Worm (Caenorhabditis elegans) whole organism, L1 larva: ENCODE data around the gene F32H5.1.
A peak's percentile ranks its signal among the peaks of the same experiment; 100 is the strongest.

ENCODE experiments used
- F16B12.6 ChIP-seq: fragments of 150-350 bp; optimal IDR thresholded peaks from 2 replicates; lab custom pipeline; 2014; ENCODE audit warnings: missing biosample characterization, missing genetic modification characterization
- alr-1 ChIP-seq: fragments of 200-800 bp; sonication (Bioruptor generic); optimal IDR thresholded peaks from 2 replicates; lab custom pipeline; 2018; ENCODE audit warnings: borderline replicate concordance, mild to moderate bottlenecking, missing genetic modification characterization, missing compliant biosample characterization
- aly-2 ChIP-seq: fragments of 150-350 bp; optimal IDR thresholded peaks from 2 replicates; lab custom pipeline; 2014; ENCODE audit warnings: missing biosample characterization, missing genetic modification characterization
- blmp-1 ChIP-seq: fragments of 150-350 bp; optimal IDR thresholded peaks from 2 replicates; lab custom pipeline; 2014; ENCODE audit warnings: missing biosample characterization, missing genetic modification characterization
- ceh-63 ChIP-seq: fragments of 200-800 bp; sonication (Bioruptor generic); optimal IDR thresholded peaks from 2 replicates; lab custom pipeline; 2018; ENCODE audit warnings: mild to moderate bottlenecking, missing genetic modification characterization, missing compliant biosample characterization
- dpl-1 ChIP-seq, 3 experiments: fragments of 150-350 bp in 2 of 3; sonication (generic microtip) in 1 of 3; optimal IDR thresholded peaks; 2 replicates each; lab custom pipeline; 2014 to 2017; ENCODE audit warnings: missing biosample characterization in 3 of 3, missing genetic modification characterization in 3 of 3, missing genetic modification reagents in 3 of 3
- dsc-1 ChIP-seq: sonication (generic microtip); optimal IDR thresholded peaks from 2 replicates; lab custom pipeline; 2016; ENCODE audit warnings: mild to moderate bottlenecking, missing genetic modification characterization, missing compliant biosample characterization
- efl-1 ChIP-seq, 4 experiments: fragments of 150-350 bp; optimal IDR thresholded peaks in 3 of 4; peaks in 1 of 4; 1 replicate in 1 of 4; 2 replicates in 3 of 4; lab custom pipeline; 2014; ENCODE audit warnings: missing biosample characterization in 2 of 4, missing genetic modification characterization in 2 of 4, missing genetic modification reagents in 2 of 4
- egl-27 ChIP-seq, 2 experiments: fragments of 150-350 bp in 1 of 2; sonication (generic microtip); optimal IDR thresholded peaks; 3 replicates each; lab custom pipeline; 2017 to 2018; ENCODE audit warnings: missing biosample characterization in 2 of 2, missing genetic modification characterization in 2 of 2, missing genetic modification reagents in 2 of 2
- elt-3 ChIP-seq, 6 experiments: fragments of 150-350 bp in 1 of 6; sonication (generic microtip); optimal IDR thresholded peaks; 2 replicates each; lab custom pipeline; 2017 to 2018; ENCODE audit warnings: missing biosample characterization in 6 of 6, missing genetic modification characterization in 6 of 6, inconsistent platforms in 1 of 6
- fkh-8 ChIP-seq: sonication (generic microtip); optimal IDR thresholded peaks from 2 replicates; lab custom pipeline; 2016; ENCODE audit warnings: mild to moderate bottlenecking, missing genetic modification characterization, missing compliant biosample characterization
- fos-1 ChIP-seq: fragments of 150-350 bp; optimal IDR thresholded peaks from 2 replicates; lab custom pipeline; 2014; ENCODE audit warnings: missing biosample characterization, missing genetic modification characterization
- irx-1 ChIP-seq: sonication (generic microtip); optimal IDR thresholded peaks from 2 replicates; lab custom pipeline; 2016; ENCODE audit warnings: missing genetic modification characterization, missing compliant biosample characterization
- jun-1 ChIP-seq: fragments of 150-350 bp; optimal IDR thresholded peaks from 2 replicates; lab custom pipeline; 2014; ENCODE audit warnings: missing biosample characterization, missing genetic modification reagents, missing genetic modification characterization
- lin-13 ChIP-seq: fragments of 150-350 bp; optimal IDR thresholded peaks from 2 replicates; lab custom pipeline; 2014; ENCODE audit warnings: missing biosample characterization, missing genetic modification reagents, missing genetic modification characterization
- lin-14 ChIP-seq: fragments of 200-800 bp; sonication (Bioruptor generic); optimal IDR thresholded peaks from 2 replicates; lab custom pipeline; 2018; ENCODE audit warnings: mild to moderate bottlenecking, missing genetic modification characterization, moderate library complexity, missing compliant biosample characterization
- lin-35 ChIP-seq, 2 experiments: fragments of 150-350 bp; optimal IDR thresholded peaks; 2 replicates each; lab custom pipeline; 2014; ENCODE audit warnings: missing biosample characterization in 2 of 2, missing genetic modification characterization in 2 of 2, missing genetic modification reagents in 2 of 2
- lsy-2 ChIP-seq, 2 experiments: fragments of 150-350 bp; optimal IDR thresholded peaks; 2 replicates each; lab custom pipeline; 2014; ENCODE audit warnings: missing biosample characterization in 2 of 2, missing genetic modification characterization in 2 of 2
- mdl-1 ChIP-seq, 2 experiments: fragments of 150-350 bp; optimal IDR thresholded peaks; 2 replicates each; lab custom pipeline; 2014 to 2017; ENCODE audit warnings: missing biosample characterization in 2 of 2, missing genetic modification characterization in 2 of 2, inconsistent platforms in 1 of 2
- mef-2 ChIP-seq: fragments of 150-350 bp; optimal IDR thresholded peaks from 2 replicates; lab custom pipeline; 2014; ENCODE audit warnings: missing biosample characterization, missing genetic modification characterization
- mep-1 ChIP-seq: fragments of 150-350 bp; optimal IDR thresholded peaks from 2 replicates; lab custom pipeline; 2014; ENCODE audit warnings: missing biosample characterization, missing genetic modification characterization
- nhr-11 ChIP-seq: fragments of 150-350 bp; optimal IDR thresholded peaks from 2 replicates; lab custom pipeline; 2014; ENCODE audit warnings: missing biosample characterization, missing genetic modification characterization
- nhr-19 ChIP-seq: fragments of 200-800 bp; sonication (Bioruptor generic); conservative IDR thresholded peaks from 2 replicates; pipeline ENCODE4 v1.3.6; 2022; ENCODE audit warnings: missing genetic modification characterization, missing compliant biosample characterization
- nhr-20 ChIP-seq: sonication (generic microtip); optimal IDR thresholded peaks from 2 replicates; lab custom pipeline; 2016; ENCODE audit warnings: mild to moderate bottlenecking, missing genetic modification characterization, missing compliant biosample characterization
- nhr-237 ChIP-seq: fragments of 150-350 bp; optimal IDR thresholded peaks from 2 replicates; lab custom pipeline; 2014; ENCODE audit warnings: missing biosample characterization, missing genetic modification characterization
- nhr-28 ChIP-seq: fragments of 150-350 bp; optimal IDR thresholded peaks from 2 replicates; lab custom pipeline; 2014; ENCODE audit warnings: missing biosample characterization, missing genetic modification characterization
- nhr-47 ChIP-seq: sonication (generic microtip); optimal IDR thresholded peaks from 2 replicates; lab custom pipeline; 2016; ENCODE audit warnings: mild to moderate bottlenecking, missing genetic modification characterization, moderate library complexity, missing compliant biosample characterization
- nhr-71 ChIP-seq: sonication (generic microtip); optimal IDR thresholded peaks from 2 replicates; lab custom pipeline; 2016; ENCODE audit warnings: mild to moderate bottlenecking, missing genetic modification characterization, moderate library complexity, missing compliant biosample characterization
- nhr-90 ChIP-seq: sonication (generic microtip); optimal IDR thresholded peaks from 2 replicates; lab custom pipeline; 2016; ENCODE audit warnings: mild to moderate bottlenecking, missing genetic modification characterization, missing compliant biosample characterization; ENCODE audit not compliant: poor library complexity
- pag-3 ChIP-seq: sonication (generic microtip); optimal IDR thresholded peaks from 2 replicates; lab custom pipeline; 2017; ENCODE audit warnings: missing genetic modification characterization, mild to moderate bottlenecking, missing compliant biosample characterization, antibody characterized with exemption, borderline replicate concordance; ENCODE audit not compliant: insufficient read depth
- rnt-1 ChIP-seq: sonication (generic microtip); optimal IDR thresholded peaks from 2 replicates; lab custom pipeline; 2016; ENCODE audit warnings: mild to moderate bottlenecking, missing genetic modification characterization, moderate library complexity, missing compliant biosample characterization
- skn-1 ChIP-seq: fragments of 150-350 bp; optimal IDR thresholded peaks from 2 replicates; lab custom pipeline; 2014; ENCODE audit warnings: missing biosample characterization, missing genetic modification characterization
- snu-23 ChIP-seq: sonication (generic microtip); optimal IDR thresholded peaks from 2 replicates; lab custom pipeline; 2016; ENCODE audit warnings: missing genetic modification characterization, missing compliant biosample characterization
- sox-4 ChIP-seq: sonication (generic microtip); optimal IDR thresholded peaks from 2 replicates; lab custom pipeline; 2016; ENCODE audit warnings: missing genetic modification characterization, missing compliant biosample characterization
- sup-37 ChIP-seq: fragments of 200-800 bp; sonication (Bioruptor generic); optimal IDR thresholded peaks from 2 replicates; lab custom pipeline; 2018; ENCODE audit warnings: mild to moderate bottlenecking, missing genetic modification characterization, missing compliant biosample characterization
- swsn-7 ChIP-seq: sonication (generic microtip); optimal IDR thresholded peaks from 2 replicates; lab custom pipeline; 2016; ENCODE audit warnings: missing genetic modification characterization, missing compliant biosample characterization
- tbx-2 ChIP-seq: sonication (generic microtip); optimal IDR thresholded peaks from 2 replicates; lab custom pipeline; 2016; ENCODE audit warnings: missing genetic modification characterization, missing compliant biosample characterization
- tlp-1 ChIP-seq: fragments of 150-350 bp; optimal IDR thresholded peaks from 2 replicates; lab custom pipeline; 2014; ENCODE audit warnings: missing biosample characterization, missing genetic modification characterization
- unc-130 ChIP-seq: fragments of 150-350 bp; optimal IDR thresholded peaks from 2 replicates; lab custom pipeline; 2017; ENCODE audit warnings: missing biosample characterization, missing genetic modification characterization, inconsistent platforms
- xbp-1 ChIP-seq: sonication (generic microtip); optimal IDR thresholded peaks from 2 replicates; lab custom pipeline; 2016; ENCODE audit warnings: missing genetic modification characterization, missing compliant biosample characterization
- zag-1 ChIP-seq: fragments of 150-350 bp; optimal IDR thresholded peaks from 2 replicates; lab custom pipeline; 2014; ENCODE audit warnings: missing biosample characterization, missing genetic modification characterization
- zip-4 ChIP-seq: fragments of 200-800 bp; sonication (Bioruptor generic); optimal IDR thresholded peaks from 2 replicates; lab custom pipeline; 2018; ENCODE audit warnings: mild to moderate bottlenecking, missing genetic modification characterization, moderate library complexity, missing compliant biosample characterization
- ztf-4 ChIP-seq: fragments of 150-350 bp; optimal IDR thresholded peaks from 2 replicates; lab custom pipeline; 2014; ENCODE audit warnings: missing biosample characterization, missing genetic modification characterization

Gene F32H5.1

DNA sequence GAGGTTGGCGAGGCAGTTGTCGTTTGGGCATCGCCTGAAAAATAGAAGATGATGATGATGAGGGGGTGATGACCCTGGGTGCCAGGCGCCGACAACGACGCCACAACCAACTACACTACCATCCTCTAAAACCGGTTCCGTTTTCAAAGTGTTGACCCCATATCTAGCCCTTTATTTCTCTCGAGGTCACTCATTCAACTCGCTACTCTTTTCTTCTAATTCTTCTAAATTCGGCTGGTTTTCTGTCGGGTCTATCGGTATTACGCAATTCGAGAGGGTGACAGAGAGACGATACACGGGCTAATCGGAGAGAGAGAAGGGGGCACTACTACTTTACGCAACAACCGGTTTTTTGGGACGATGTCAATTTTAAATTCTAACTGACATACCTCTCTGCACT is 13.5 kb upstream of the F32H5.1 start (continued):
- TF ChIP-seq lin-35 (GFP tag; optimal IDR thresholded peaks at IDR 0.05; lab: Kevin White, UChicago) (peak; percentile 21 to 69), lin-14 (GFP tag; lab: Kevin White, UChicago) (peak; percentile 96), lin-13 (GFP tag; lab: Kevin White, UChicago) (peak; percentile 54), ztf-4 (tag; lab: Kevin White, UChicago) (peak; percentile 57), sox-4 (tag; lab: Kevin White, UChicago) (no peak), fos-1 (tag; lab: Kevin White, UChicago) (peak; percentile 66), fkh-8 (tag; lab: Kevin White, UChicago) (no peak), mdl-1 (tag; optimal IDR thresholded peaks at IDR 0.05; lab: Kevin White, UChicago) (peak in 1 of 2 experiments; percentile 68), sup-37 (GFP tag; lab: Kevin White, UChicago) (no peak), mep-1 (tag; lab: Kevin White, UChicago) (peak; percentile 81), nhr-11 (tag; lab: Kevin White, UChicago) (no peak), swsn-7 (tag; lab: Kevin White, UChicago) (peak; percentile 63), nhr-28 (tag; lab: Kevin White, UChicago) (no peak), jun-1 (tag; lab: Kevin White, UChicago) (peak; percentile 31), zip-4 (peak; percentile 44), efl-1 (optimal IDR thresholded peaks at IDR 0.05; lab: Kevin White, UChicago) (peak; percentile 14 to 44), efl-1 (GFP tag; optimal IDR thresholded peaks at IDR 0.05 in 1 of 2; lab: Kevin White, UChicago) (peak in 1 of 2 experiments; percentile 94), nhr-90 (tag; lab: Kevin White, UChicago) (peak; percentile 84), alr-1 (tag; lab: Kevin White, UChicago) (no peak), snu-23 (GFP tag; lab: Kevin White, UChicago) (peak; percentile 92), dpl-1 (GFP tag; optimal IDR thresholded peaks at IDR 0.05; lab: Kevin White, UChicago) (peak in 2 of 3 experiments; percentile 23 to 63), irx-1 (peak; percentile 62), skn-1 (tag; lab: Kevin White, UChicago) (peak; percentile 5), mef-2 (tag; lab: Kevin White, UChicago) (no peak), dsc-1 (tag; lab: Kevin White, UChicago) (no peak), aly-2 (tag; lab: Kevin White, UChicago) (no peak), pag-3 (tag; lab: Kevin White, UChicago) (no peak), nhr-47 (tag; lab: Kevin White, UChicago) (peak; percentile 60), nhr-237 (peak; percentile 59), tlp-1 (tag; lab: Kevin White, UChicago) (no peak), xbp-1 (tag; lab: Kevin White, UChicago) (peak; percentile 22), nhr-71 (tag; lab: Kevin White, UChicago) (peak; percentile 86), elt-3 (tag; optimal IDR thresholded peaks at IDR 0.05; lab: Kevin White, UChicago) (peak in 5 of 6 experiments; percentile 59 to 96 (median 93)), egl-27 (tag; optimal IDR thresholded peaks at IDR 0.05; lab: Kevin White, UChicago) (peak; percentile 19 to 38), blmp-1 (peak; percentile 95), nhr-19 (GFP tag; lab: Robert Waterston, UW) (peak; percentile 63), tbx-2 (tag; lab: Kevin White, UChicago) (peak; percentile 55), zag-1 (tag; lab: Kevin White, UChicago) (no peak), rnt-1 (tag; lab: Kevin White, UChicago) (peak; percentile 38), F16B12.6 (no peak), nhr-20 (tag; lab: Kevin White, UChicago) (peak; percentile 92), ceh-63 (no peak), lsy-2 (tag; optimal IDR thresholded peaks at IDR 0.05; lab: Kevin White, UChicago) (peak; percentile 63 to 75), unc-130 (tag; lab: Kevin White, UChicago) (peak; percentile 59)
